Fruit fly (Drosophila melanogaster) whole organism, wandering third instar larva: ENCODE measurements around the gene Tis11.

ENCODE experiments used
- CG32264 ChIP-seq: fragments of 200-800 bp; sonication (Bioruptor generic); optimal IDR thresholded peaks from 2 replicates; lab custom pipeline; 2016; ENCODE audit warnings: missing biosample characterization, missing genetic modification characterization
- CG9705 ChIP-seq: fragments of 200-800 bp; sonication (Bioruptor generic); optimal IDR thresholded peaks from 2 replicates; lab custom pipeline; 2018; ENCODE audit warnings: missing biosample characterization, mild to moderate bottlenecking, missing genetic modification characterization
- CrebA ChIP-seq: fragments of 200-800 bp; sonication (Bioruptor generic); optimal IDR thresholded peaks from 2 replicates; lab custom pipeline; 2016; ENCODE audit warnings: missing biosample characterization, mild to moderate bottlenecking, missing genetic modification characterization, borderline replicate concordance
- Dfd ChIP-seq: fragments of >200 bp; optimal IDR thresholded peaks from 2 replicates; lab custom pipeline; 2017; ENCODE audit warnings: missing biosample characterization, missing genetic modification characterization
- Dif ChIP-seq: fragments of 200-275, 200-300 bp; sonication (Bioruptor generic); optimal IDR thresholded peaks from 2 replicates; lab custom pipeline; 2018; ENCODE audit warnings: missing biosample characterization, missing genetic modification characterization; ENCODE audit not compliant: partially characterized antibody
- GATAd ChIP-seq: sonication (Bioruptor generic); optimal IDR thresholded peaks from 2 replicates; lab custom pipeline; 2016; ENCODE audit warnings: missing biosample characterization, missing genetic modification characterization
- HLH106 ChIP-seq: fragments of 200-800 bp; optimal IDR thresholded peaks from 3 replicates; lab custom pipeline; 2019; ENCODE audit warnings: missing biosample characterization, mild to moderate bottlenecking, missing genetic modification characterization, moderate library complexity
- Hnf4 ChIP-seq: fragments of 200-800 bp; sonication (Bioruptor generic); optimal IDR thresholded peaks from 2 replicates; lab custom pipeline; 2016; ENCODE audit warnings: missing biosample characterization, mild to moderate bottlenecking, missing genetic modification characterization
- Hr83 ChIP-seq: fragments of 200-300 bp; sonication (Bioruptor generic); optimal IDR thresholded peaks from 2 replicates; lab custom pipeline; 2016; ENCODE audit warnings: missing biosample characterization, mild to moderate bottlenecking, missing genetic modification characterization, moderate library complexity; ENCODE audit not compliant: poor library complexity, severe bottlenecking
- Jra ChIP-seq: sonication (Bioruptor generic); optimal IDR thresholded peaks from 2 replicates; lab custom pipeline; 2016; ENCODE audit warnings: missing biosample characterization, missing genetic modification characterization
- Mio ChIP-seq: sonication (Bioruptor generic); optimal IDR thresholded peaks from 2 replicates; lab custom pipeline; 2016; ENCODE audit warnings: missing biosample characterization, missing genetic modification characterization
- Myc ChIP-seq: fragments of >200 bp; optimal IDR thresholded peaks from 2 replicates; lab custom pipeline; 2017
- N ChIP-seq: fragments of >200 bp; optimal IDR thresholded peaks from 2 replicates; lab custom pipeline; 2018; ENCODE audit warnings: missing biosample characterization, missing external identifiers, missing genetic modification characterization
- OdsH ChIP-seq: fragments of 200-800 bp; sonication (Bioruptor generic); optimal IDR thresholded peaks from 2 replicates; lab custom pipeline; 2016; ENCODE audit warnings: missing biosample characterization, mild to moderate bottlenecking, missing genetic modification characterization
- Rel ChIP-seq, 2 experiments: fragments of 200-800 bp; sonication (Bioruptor generic) in 1 of 2; optimal IDR thresholded peaks; 2 replicates in 1 of 2; 3 replicates in 1 of 2; lab custom pipeline; 2016 to 2019; ENCODE audit warnings: mild to moderate bottlenecking in 2 of 2, missing biosample characterization in 2 of 2, missing genetic modification characterization in 2 of 2, moderate library complexity in 1 of 2
- Sp1 ChIP-seq: fragments of 200-800 bp; sonication (Bioruptor generic); optimal IDR thresholded peaks from 3 replicates; lab custom pipeline; 2019; ENCODE audit warnings: missing biosample characterization, mild to moderate bottlenecking, missing genetic modification characterization, moderate library complexity
- Vsx2 ChIP-seq: fragments of 200-300, 225-300 bp; sonication (Bioruptor generic); optimal IDR thresholded peaks from 2 replicates; lab custom pipeline; 2018; ENCODE audit warnings: missing biosample characterization, missing genetic modification characterization; ENCODE audit not compliant: partially characterized antibody
- br ChIP-seq: fragments of 200-800 bp; sonication (Bioruptor generic); optimal IDR thresholded peaks from 2 replicates; lab custom pipeline; 2016; ENCODE audit warnings: missing biosample characterization, missing genetic modification characterization
- brk ChIP-seq: fragments of 200-800 bp; sonication (Bioruptor generic); optimal IDR thresholded peaks from 2 replicates; lab custom pipeline; 2016; ENCODE audit warnings: missing biosample characterization, mild to moderate bottlenecking, missing genetic modification characterization
- dl ChIP-seq, 2 experiments: fragments of 175-275, 200-275 bp in 1 of 2; fragments of 200-275 bp in 1 of 2; sonication (Bioruptor generic); optimal IDR thresholded peaks; lab custom pipeline; 2018; ENCODE audit warnings: mild to moderate bottlenecking in 2 of 2, missing biosample characterization in 2 of 2, missing genetic modification characterization in 2 of 2, moderate library complexity in 2 of 2; ENCODE audit not compliant: partially characterized antibody in 2 of 2, insufficient read depth in 1 of 2
- dmrt93B ChIP-seq: fragments of 200-800 bp; sonication (Bioruptor generic); optimal IDR thresholded peaks from 2 replicates; lab custom pipeline; 2018; ENCODE audit warnings: missing biosample characterization, mild to moderate bottlenecking, missing genetic modification characterization
- dsf ChIP-seq: sonication (Bioruptor generic); optimal IDR thresholded peaks from 2 replicates; lab custom pipeline; 2016; ENCODE audit warnings: missing biosample characterization, missing genetic modification characterization, borderline replicate concordance
- ey ChIP-seq: fragments of 200-800 bp; sonication (Bioruptor generic); optimal IDR thresholded peaks from 2 replicates; lab custom pipeline; 2016; ENCODE audit warnings: missing biosample characterization, missing genetic modification characterization
- foxo ChIP-seq, 2 experiments: fragments of 200-800 bp; sonication (Bioruptor generic); optimal IDR thresholded peaks; 2 replicates in 1 of 2; 3 replicates in 1 of 2; lab custom pipeline; 2016 to 2017; ENCODE audit warnings: missing biosample characterization in 2 of 2, missing genetic modification characterization in 2 of 2
- fru ChIP-seq: fragments of 200-800 bp; sonication (Bioruptor generic); optimal IDR thresholded peaks from 3 replicates; lab custom pipeline; 2016; ENCODE audit warnings: missing biosample characterization, mild to moderate bottlenecking, missing genetic modification characterization
- h ChIP-seq: fragments of 200-800 bp; sonication (Bioruptor generic); optimal IDR thresholded peaks from 3 replicates; lab custom pipeline; 2016; ENCODE audit warnings: missing biosample characterization, mild to moderate bottlenecking, missing genetic modification characterization
- jim ChIP-seq: fragments of 175-275, 200-325 bp; sonication (Bioruptor generic); optimal IDR thresholded peaks from 2 replicates; lab custom pipeline; 2016; ENCODE audit warnings: missing biosample characterization, mild to moderate bottlenecking, missing genetic modification characterization
- lola ChIP-seq: fragments of >200 bp; optimal IDR thresholded peaks from 2 replicates; lab custom pipeline; 2017; ENCODE audit warnings: missing biosample characterization, missing genetic modification characterization
- psq ChIP-seq: fragments of 200-800 bp; sonication (Bioruptor generic); optimal IDR thresholded peaks from 3 replicates; lab custom pipeline; 2017; ENCODE audit warnings: missing biosample characterization, mild to moderate bottlenecking, missing genetic modification characterization, moderate library complexity
- rgr ChIP-seq: fragments of 200-800 bp; sonication (Bioruptor generic); optimal IDR thresholded peaks from 3 replicates; lab custom pipeline; 2016; ENCODE audit warnings: missing biosample characterization, mild to moderate bottlenecking, missing genetic modification characterization
- sage ChIP-seq: fragments of 200-800 bp; sonication (Bioruptor generic); optimal IDR thresholded peaks from 2 replicates; lab custom pipeline; 2016; ENCODE audit warnings: missing biosample characterization, mild to moderate bottlenecking, missing genetic modification characterization
- sv ChIP-seq: fragments of 200-800 bp; sonication (Bioruptor generic); optimal IDR thresholded peaks from 3 replicates; lab custom pipeline; 2016; ENCODE audit warnings: missing biosample characterization, missing genetic modification characterization
- tai ChIP-seq: sonication (Bioruptor generic); optimal IDR thresholded peaks from 2 replicates; lab custom pipeline; 2016; ENCODE audit warnings: missing biosample characterization, missing genetic modification characterization
- woc ChIP-seq: sonication (Bioruptor generic); optimal IDR thresholded peaks from 2 replicates; lab custom pipeline; 2016; ENCODE audit warnings: missing biosample characterization, mild to moderate bottlenecking, missing genetic modification characterization

The Tis11 gene

dm6 chrX:12667008-12667407 is 7.8 kb downstream of the Tis11 start:
- TF ChIP-seq psq (no peak), Hnf4 (GFP tag; lab: Kevin White, UChicago) (no peak), HLH106 (tag; lab: Kevin White, UChicago) (no peak), Myc (lab: Kevin White, UChicago) (no peak), ey (GFP tag; lab: Kevin White, UChicago) (no peak), rgr (GFP tag; lab: Kevin White, UChicago) (no peak), CrebA (no peak)

DNA sequence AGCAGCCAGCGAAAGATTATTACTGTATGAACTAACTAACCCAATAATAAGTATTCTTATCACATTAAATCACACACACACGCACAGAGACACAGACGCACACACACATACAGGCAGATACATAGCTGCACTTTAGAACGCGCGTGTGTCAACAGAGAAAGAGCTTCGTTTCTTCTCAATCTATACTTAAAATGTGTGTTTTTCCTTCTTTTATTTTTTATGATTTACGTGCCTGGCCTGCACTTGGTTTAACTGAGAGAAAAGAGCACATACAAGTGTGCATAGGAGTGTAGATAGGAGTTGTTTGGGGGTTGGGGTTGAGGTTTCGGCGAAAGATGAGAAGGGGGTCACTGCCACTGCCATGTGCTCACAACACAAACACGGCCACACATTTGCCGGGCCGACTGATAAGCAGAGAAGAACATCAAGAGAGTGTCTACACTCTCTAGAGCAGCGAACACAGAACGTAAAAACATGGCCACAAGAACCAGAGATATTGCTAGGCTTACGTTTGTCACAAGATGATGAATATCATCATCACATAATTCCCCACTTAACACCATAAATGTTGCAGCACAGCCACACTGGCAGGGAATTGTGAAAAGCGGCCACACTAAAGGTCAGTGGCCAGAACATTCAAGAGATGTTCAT is 8.5 kb downstream of the Tis11 start:
- no peak for TF ChIP-seq tai (GFP tag; lab: Kevin White, UChicago)
- TF ChIP-seq N (GFP tag; lab: Kevin White, UChicago) = no peak
- TF ChIP-seq lola (GFP tag; lab: Kevin White, UChicago) = no peak
- no peak for TF ChIP-seq HLH106 (tag; lab: Kevin White, UChicago)
- TF ChIP-seq Jra (GFP tag; lab: Kevin White, UChicago) = no peak
- TF ChIP-seq Rel (GFP tag; optimal IDR thresholded peaks at IDR 0.05; lab: Kevin White, UChicago) = no peak
- peak; percentile 39 for TF ChIP-seq Rel (tag; optimal IDR thresholded peaks at IDR 0.05; lab: Kevin White, UChicago)
- TF ChIP-seq sv = no peak
- TF ChIP-seq foxo (GFP tag; optimal IDR thresholded peaks at IDR 0.05; lab: Kevin White, UChicago) = no peak
- no peak for TF ChIP-seq psq
- no peak for TF ChIP-seq dl (GFP tag; optimal IDR thresholded peaks at IDR 0.05; lab: Kevin White, UChicago; ENCODE audit: insufficient read depth in 1 of 2, partially characterized antibody in 2 of 2)
- no peak for TF ChIP-seq rgr (GFP tag; lab: Kevin White, UChicago)
- TF ChIP-seq CG9705 = no peak
- no peak for TF ChIP-seq Sp1 (GFP tag; lab: Kevin White, UChicago)
- TF ChIP-seq Vsx2 (GFP tag; lab: Kevin White, UChicago) = no peak
- TF ChIP-seq sage (GFP tag; lab: Kevin White, UChicago) = no peak
- TF ChIP-seq Dif = no peak
- TF ChIP-seq Hnf4 (GFP tag; lab: Kevin White, UChicago) = peak; percentile 24
- peak; percentile 39 for TF ChIP-seq h (GFP tag; lab: Kevin White, UChicago)
- no peak for TF ChIP-seq Dfd (GFP tag; lab: Kevin White, UChicago)
- no peak for TF ChIP-seq dmrt93B
- peak; percentile 23 for TF ChIP-seq brk (GFP tag; lab: Kevin White, UChicago)
- no peak for TF ChIP-seq ey (GFP tag; lab: Kevin White, UChicago)
- TF ChIP-seq OdsH (GFP tag; lab: Kevin White, UChicago) = no peak
- TF ChIP-seq jim (GFP tag; lab: Kevin White, UChicago) = no peak
- TF ChIP-seq Myc (lab: Kevin White, UChicago) = no peak
- no peak for TF ChIP-seq Mio (GFP tag; lab: Kevin White, UChicago)
- TF ChIP-seq CrebA = peak; percentile 22

DNA sequence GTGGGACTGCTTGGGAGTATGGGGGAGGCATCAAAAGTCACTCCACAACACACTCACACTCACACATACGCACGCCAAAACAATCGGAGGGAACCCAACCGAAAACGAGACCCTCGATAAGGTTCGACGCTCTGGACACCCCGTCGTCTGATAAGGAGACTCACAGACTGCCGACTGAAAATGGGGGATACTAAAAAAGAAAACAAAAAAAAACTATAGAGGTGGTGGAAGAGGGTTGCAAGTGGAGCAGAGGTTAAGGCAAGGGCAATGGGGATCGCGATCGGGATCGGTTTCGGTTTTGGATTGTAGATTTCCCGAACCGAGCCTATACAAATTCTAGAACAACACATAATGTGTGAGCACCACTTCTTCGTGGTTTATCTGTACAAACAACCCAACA is 9.5 kb downstream of the Tis11 start:
- TF ChIP-seq jim (GFP tag; lab: Kevin White, UChicago) (no peak), HLH106 (tag; lab: Kevin White, UChicago) (no peak), Rel (GFP tag; optimal IDR thresholded peaks at IDR 0.05; lab: Kevin White, UChicago) (no peak), Rel (tag; optimal IDR thresholded peaks at IDR 0.05; lab: Kevin White, UChicago) (peak; percentile 83), fru (GFP tag; lab: Kevin White, UChicago) (no peak)

dm6 chrX:12669659-12670488 is 10.7 kb downstream of the Tis11 start:
- TF ChIP-seq tai (GFP tag; lab: Kevin White, UChicago) = no peak
- TF ChIP-seq Vsx2 (GFP tag; lab: Kevin White, UChicago) = peak; percentile 44
- TF ChIP-seq br = peak; percentile 54
- no peak for TF ChIP-seq Jra (GFP tag; lab: Kevin White, UChicago)
- TF ChIP-seq dmrt93B = peak; percentile 35
- no peak for TF ChIP-seq Myc (lab: Kevin White, UChicago)
- TF ChIP-seq CG32264 (GFP tag; lab: Kevin White, UChicago) = peak; percentile 24
- peak; percentile 65 for TF ChIP-seq Hnf4 (GFP tag; lab: Kevin White, UChicago)
- TF ChIP-seq Mio (GFP tag; lab: Kevin White, UChicago) = no peak
- TF ChIP-seq brk (GFP tag; lab: Kevin White, UChicago) = peak; percentile 30
- peak; percentile 75 for TF ChIP-seq jim (GFP tag; lab: Kevin White, UChicago)
- no peak for TF ChIP-seq dsf
- peak; percentile 63 for TF ChIP-seq sv
- peak; percentile 63 for TF ChIP-seq OdsH (GFP tag; lab: Kevin White, UChicago)
- peak; percentile 73 for TF ChIP-seq rgr (GFP tag; lab: Kevin White, UChicago)
- peak; percentile 38 for TF ChIP-seq CG9705
- no peak for TF ChIP-seq Rel (GFP tag; optimal IDR thresholded peaks at IDR 0.05; lab: Kevin White, UChicago)
- peak; percentile 51 for TF ChIP-seq Rel (tag; optimal IDR thresholded peaks at IDR 0.05; lab: Kevin White, UChicago)
- peak; percentile 79 for TF ChIP-seq ey (GFP tag; lab: Kevin White, UChicago)
- no peak for TF ChIP-seq GATAd (GFP tag; lab: Kevin White, UChicago)
- peak; percentile 94 for TF ChIP-seq psq
- TF ChIP-seq Hr83 (GFP tag; lab: Kevin White, UChicago) = no peak
- TF ChIP-seq foxo (GFP tag; optimal IDR thresholded peaks at IDR 0.05; lab: Kevin White, UChicago) = peak in 1 of 2 experiments; percentile 73
- TF ChIP-seq sage (GFP tag; lab: Kevin White, UChicago) = peak; percentile 16
- TF ChIP-seq Dif = peak; percentile 1
- TF ChIP-seq Dfd (GFP tag; lab: Kevin White, UChicago) = peak; percentile 4
- TF ChIP-seq Sp1 (GFP tag; lab: Kevin White, UChicago) = peak; percentile 58
- peak; percentile 65 for TF ChIP-seq fru (GFP tag; lab: Kevin White, UChicago)
- TF ChIP-seq h (GFP tag; lab: Kevin White, UChicago) = peak; percentile 71
- TF ChIP-seq woc (GFP tag; lab: Kevin White, UChicago) = peak; percentile 60
- TF ChIP-seq CrebA = peak; percentile 41
